Worm (Caenorhabditis elegans) whole organism, late embryonic: Measurements from ENCODE around the gene sipa-1.

ENCODE experiments used
- K09A11.1 ChIP-seq: sonication (generic microtip); optimal IDR thresholded peaks from 2 replicates; lab custom pipeline; 2017; ENCODE audit warnings: antibody characterized with exemption, mild to moderate bottlenecking, missing genetic modification characterization, missing compliant biosample characterization; ENCODE audit not compliant: insufficient read depth
- ama-1 ChIP-seq: fragments of 150-350 bp; optimal IDR thresholded peaks from 2 replicates; lab custom pipeline; 2014
- ceh-45 ChIP-seq: fragments of 200-800 bp; sonication (Bioruptor generic); IDR thresholded peaks from 2 replicates; pipeline ENCODE4 v1.3.6; 2022; ENCODE audit warnings: missing genetic modification reagents, missing genetic modification characterization, missing compliant biosample characterization
- dmd-4 ChIP-seq: sonication (generic microtip); optimal IDR thresholded peaks from 2 replicates; lab custom pipeline; 2016; ENCODE audit warnings: borderline replicate concordance, missing genetic modification characterization, missing compliant biosample characterization
- dve-1 ChIP-seq: sonication (generic microtip); optimal IDR thresholded peaks from 2 replicates; lab custom pipeline; 2017; ENCODE audit warnings: antibody characterized with exemption, mild to moderate bottlenecking, missing genetic modification characterization, missing compliant biosample characterization
- hlh-15 ChIP-seq: sonication (generic microtip); optimal IDR thresholded peaks from 2 replicates; lab custom pipeline; 2016; ENCODE audit warnings: missing genetic modification characterization, missing compliant biosample characterization
- nfya-1 ChIP-seq: sonication (generic microtip); optimal IDR thresholded peaks from 2 replicates; lab custom pipeline; 2017; ENCODE audit warnings: missing genetic modification characterization, mild to moderate bottlenecking, missing compliant biosample characterization, antibody characterized with exemption, moderate library complexity
- rnt-1 ChIP-seq: sonication (generic microtip); optimal IDR thresholded peaks from 2 replicates; lab custom pipeline; 2016; ENCODE audit warnings: missing genetic modification characterization, missing compliant biosample characterization

DNA sequence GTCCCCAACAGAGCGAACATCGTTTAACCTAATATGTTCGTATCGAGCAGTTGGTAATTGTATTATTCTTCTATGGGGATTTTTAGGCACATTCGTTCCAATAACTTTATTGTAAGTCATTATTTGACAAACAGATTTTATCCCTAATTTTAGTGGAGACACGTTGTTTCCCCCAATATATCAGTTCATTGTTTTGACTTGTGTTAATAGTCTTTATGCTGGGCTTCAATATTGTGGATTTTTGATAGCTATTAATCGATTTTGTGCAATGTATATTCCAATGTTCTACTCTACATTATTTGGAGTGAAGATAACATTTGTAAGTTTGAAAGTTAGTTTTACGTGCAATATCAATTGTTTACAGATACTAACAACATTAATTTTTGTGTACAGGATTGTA is 43.2 kb downstream of the sipa-1 start:
- no peak for TF ChIP-seq nfya-1
- no peak for TF ChIP-seq dmd-4
- TF ChIP-seq hlh-15 = no peak
- no peak for TF ChIP-seq K09A11.1 (tag; lab: Kevin White, UChicago)
- no peak for TF ChIP-seq dve-1
- TF ChIP-seq rnt-1 (tag; lab: Kevin White, UChicago) = no peak
- TF ChIP-seq ama-1 (lab: Kevin White, UChicago) = no peak
- TF ChIP-seq ceh-45 (GFP tag; lab: Robert Waterston, UW) = no peak
